Fruit fly (Drosophila melanogaster) whole organism, prepupa: ENCODE measurements around the gene yata.

Experiments
- CG3032 ChIP-seq: fragments of 200-800 bp; optimal IDR thresholded peaks from 2 replicates; lab custom pipeline; 2019; ENCODE audit warnings: missing biosample characterization, mild to moderate bottlenecking, missing genetic modification characterization, moderate library complexity
- CG8632 ChIP-seq: fragments of 200-800 bp; sonication (Bioruptor generic); optimal IDR thresholded peaks from 3 replicates; lab custom pipeline; 2016; ENCODE audit warnings: missing biosample characterization, missing genetic modification characterization
- Sox102F ChIP-seq: fragments of 200-800 bp; sonication (Bioruptor generic); optimal IDR thresholded peaks from 2 replicates; lab custom pipeline; 2016; ENCODE audit warnings: missing biosample characterization, mild to moderate bottlenecking, missing genetic modification characterization
- salr ChIP-seq, 2 experiments: fragments of 200-800 bp; sonication (Bioruptor generic); optimal IDR thresholded peaks; 3 replicates each; lab custom pipeline; 2016 to 2018; ENCODE audit warnings: missing biosample characterization in 2 of 2, missing genetic modification characterization in 2 of 2, mild to moderate bottlenecking in 1 of 2
- svp ChIP-seq: fragments of 200-800 bp; sonication (Bioruptor generic); peaks from one replicate; lab custom pipeline; 2016; ENCODE audit warnings: missing biosample characterization, missing genetic modification characterization

- no peak for TF ChIP-seq Sox102F (GFP tag; lab: Kevin White, UChicago)
- TF ChIP-seq CG8632 (GFP tag; lab: Kevin White, UChicago) = no peak
- TF ChIP-seq CG3032 (tag; lab: Kevin White, UChicago) = no peak
- peak; percentile 53 for TF ChIP-seq svp (GFP tag; lab: Kevin White, UChicago)
- no peak for TF ChIP-seq salr (GFP tag; optimal IDR thresholded peaks at IDR 0.05; lab: Kevin White, UChicago)
Measured at dm6 chr3R:29783210-29783609, 34.2 kb downstream of the yata start.
